Fruit fly (Drosophila melanogaster): Measurements from ENCODE around the gene Hacd1.

Gene Hacd1

dm6 chr2L:11968581-11969272 lies 33.3 kb downstream of the Hacd1 start (continued):
- TF ChIP-seq CG11902 (GFP tag; optimal IDR thresholded peaks at IDR 0.05) (peak; percentile 50), CG31627 (GFP tag; optimal IDR thresholded peaks at IDR 0.05) (peak; percentile 59), CG11762 (GFP tag; optimal IDR thresholded peaks at IDR 0.05; ENCODE audit: insufficient read depth) (peak; percentile 47), CG4318 (GFP tag; optimal IDR thresholded peaks at IDR 0.05) (peak; percentile 42), CG9139 (GFP tag; optimal IDR thresholded peaks at IDR 0.05) (no peak), CG15336 (GFP tag; IDR thresholded peaks at IDR 0.05) (peak; percentile 26; the same call in 1 of the 2 replicates), Hr39 (GFP tag; optimal IDR thresholded peaks at IDR 0.05) (peak; percentile 59), Eip78C (GFP tag) (peak; percentile 91), net (GFP tag; optimal IDR thresholded peaks at IDR 0.05) (peak; percentile 2), ss (GFP tag; optimal IDR thresholded peaks at IDR 0.05) (peak; percentile 24 to 46), Eip75B (GFP tag; optimal IDR thresholded peaks at IDR 0.05) (peak; percentile 45), Hr38 (GFP tag; optimal IDR thresholded peaks at IDR 0.05) (no peak), CG32006 (GFP tag; optimal IDR thresholded peaks at IDR 0.05) (peak; percentile 69), Ets96B (tag; optimal IDR thresholded peaks at IDR 0.05) (peak; percentile 31), topi (GFP tag; optimal IDR thresholded peaks at IDR 0.05) (peak; percentile 70), fd59A (GFP tag; optimal IDR thresholded peaks at IDR 0.05) (peak; percentile 45), esn (GFP tag; optimal IDR thresholded peaks at IDR 0.05) (peak; percentile 74), Ets21C (GFP tag; optimal IDR thresholded peaks at IDR 0.05) (peak; percentile 36), CG11294 (GFP tag; IDR thresholded peaks at IDR 0.05) (0 out of 2 replicates have a peak, but pooled peaks have one; percentile 17), pdm3 (GFP tag; optimal IDR thresholded peaks at IDR 0.05) (peak; percentile 70), CG3032 (tag; optimal IDR thresholded peaks at IDR 0.05) (peak; percentile 47), CG6854 (GFP tag; optimal IDR thresholded peaks at IDR 0.05) (no peak), CG8119 (GFP tag; IDR thresholded peaks at IDR 0.05) (peak; percentile 56), Eip93F (GFP tag; optimal IDR thresholded peaks at IDR 0.05) (no peak), fd85E (GFP tag; optimal IDR thresholded peaks at IDR 0.05) (no peak), Sox15 (GFP tag; optimal IDR thresholded peaks at IDR 0.05) (peak; percentile 45), CG8319 (GFP tag; optimal IDR thresholded peaks at IDR 0.05) (no peak), CG7368 (GFP tag; optimal IDR thresholded peaks at IDR 0.05) (peak; percentile 32), svp (GFP tag) (peak; percentile 87), Gug (GFP tag; IDR thresholded peaks at IDR 0.05) (no peak), CG6163 (GFP tag; IDR thresholded peaks at IDR 0.05) (0 out of 3 replicates have a peak, but pooled peaks have one; percentile 6), Lpt (GFP tag; optimal IDR thresholded peaks at IDR 0.05) (peak; percentile 45), Blimp-1 (GFP tag; optimal IDR thresholded peaks at IDR 0.05) (peak; percentile 12), Met (GFP tag; optimal IDR thresholded peaks at IDR 0.05) (peak; percentile 60), achi (GFP tag; optimal IDR thresholded peaks at IDR 0.05) (peak; percentile 26), acj6 (GFP tag; optimal IDR thresholded peaks at IDR 0.05) (peak; percentile 69), vri (GFP tag; optimal IDR thresholded peaks at IDR 0.05) (no peak), fkh (GFP tag; optimal IDR thresholded peaks at IDR 0.05) (no peak), CG8632 (GFP tag; optimal IDR thresholded peaks at IDR 0.05) (peak; percentile 31)

- TF ChIP-seq Smox (GFP tag; optimal IDR thresholded peaks at IDR 0.05) (peak; percentile 48), svp (GFP tag) (peak; percentile 85), CG6808 (GFP tag; optimal IDR thresholded peaks at IDR 0.05) (peak; percentile 62), Hr38 (GFP tag; optimal IDR thresholded peaks at IDR 0.05) (no peak), fkh (GFP tag; optimal IDR thresholded peaks at IDR 0.05) (no peak), CG10669 (GFP tag; optimal IDR thresholded peaks at IDR 0.05) (no peak), CG8119 (GFP tag; IDR thresholded peaks at IDR 0.05) (no peak), Hr39 (GFP tag; optimal IDR thresholded peaks at IDR 0.05) (peak; percentile 58), Ets21C (GFP tag; optimal IDR thresholded peaks at IDR 0.05) (peak; percentile 37), Ets96B (tag; optimal IDR thresholded peaks at IDR 0.05) (no peak), dsx (GFP tag; optimal IDR thresholded peaks at IDR 0.05; ENCODE audit: poor library complexity, severe bottlenecking) (no peak), OdsH (GFP tag; optimal IDR thresholded peaks at IDR 0.05) (peak; percentile 26), CG8319 (GFP tag; optimal IDR thresholded peaks at IDR 0.05) (no peak), eg (GFP tag; IDR thresholded peaks at IDR 0.05) (no peak), topi (GFP tag; optimal IDR thresholded peaks at IDR 0.05) (peak; percentile 65), Sox14 (GFP tag; optimal IDR thresholded peaks at IDR 0.05) (peak; percentile 42), CG10631 (GFP tag; optimal IDR thresholded peaks at IDR 0.05) (peak; percentile 74), Sox15 (GFP tag; optimal IDR thresholded peaks at IDR 0.05) (no peak), CG6792 (GFP tag; optimal IDR thresholded peaks at IDR 0.05) (peak; percentile 20)
These were observed 36.2 kb downstream of the Hacd1 start for dm6 chr2L:11965610-11966594.

Measured in whole organism, prepupa.